Fruit fly (Drosophila melanogaster): ENCODE data around the gene CG12231.

DNA sequence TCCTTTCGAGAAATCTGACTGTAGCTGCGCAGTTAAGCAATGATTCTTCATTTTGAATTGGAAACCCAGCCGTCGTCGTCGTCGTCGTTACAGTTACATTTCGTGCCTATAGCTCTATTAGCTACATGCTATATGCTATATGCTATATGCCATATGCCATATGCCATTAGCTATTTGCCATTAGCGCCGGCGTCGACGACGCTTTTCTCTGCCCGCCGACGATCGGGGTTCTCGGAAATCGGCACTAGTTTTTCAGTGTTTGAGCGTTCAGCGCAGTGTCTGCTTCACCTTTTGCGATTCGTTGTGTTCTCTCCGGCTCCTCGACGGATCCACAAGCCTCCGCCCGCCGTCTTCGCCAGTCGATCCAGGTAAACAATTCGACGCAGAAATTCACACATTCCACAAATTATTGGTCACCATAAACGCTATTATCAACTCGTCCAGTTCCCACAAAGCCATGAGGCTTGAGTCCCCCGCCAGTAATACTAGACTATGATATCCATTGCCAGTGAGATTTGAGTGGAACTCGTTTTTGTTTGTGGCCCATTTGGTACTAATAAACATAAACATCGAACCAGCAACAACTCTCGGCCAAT, 27.3 kb downstream of the CG12231 start:
- TF ChIP-seq Taf1 (GFP tag; IDR thresholded peaks at IDR 0.05) (no peak), CG7357 (GFP tag; IDR thresholded peaks at IDR 0.05) (no peak), tna (GFP tag; IDR thresholded peaks at IDR 0.05; ENCODE audit: partially characterized antibody) (no peak), gsb-n (tag; optimal IDR thresholded peaks at IDR 0.05) (no peak)
